Worm (Caenorhabditis elegans) whole organism, L4 larva: Measurements from ENCODE around the gene srbc-33.

Experiments used
- ama-1 ChIP-seq: fragments of 150-350 bp; optimal IDR thresholded peaks from 2 replicates; lab custom pipeline; 2014; ENCODE audit warnings: inconsistent platforms, mixed read lengths
- lim-7 ChIP-seq: fragments of 200-800 bp; sonication (Bioruptor generic); IDR thresholded peaks from 2 replicates; pipeline ENCODE4 v1.3.6; 2022; ENCODE audit warnings: missing genetic modification characterization, missing compliant biosample characterization
- lin-15B ChIP-seq: fragments of 150-350 bp; sonication (generic microtip); optimal IDR thresholded peaks from 3 replicates; lab custom pipeline; 2014; ENCODE audit warnings: missing biosample characterization, missing genetic modification characterization
- lin-29 ChIP-seq: fragments of 200-800 bp; sonication (Bioruptor generic); IDR thresholded peaks from 2 replicates; pipeline ENCODE4 v1.3.6; 2022; ENCODE audit warnings: missing genetic modification reagents, missing genetic modification characterization, missing compliant biosample characterization
- lin-39 ChIP-seq: fragments of 150-350 bp; optimal IDR thresholded peaks from 2 replicates; lab custom pipeline; 2014; ENCODE audit warnings: missing biosample characterization, missing genetic modification reagents, missing genetic modification characterization
- madf-5 ChIP-seq, 2 experiments: fragments of 200-800 bp; sonication (Bioruptor generic); IDR thresholded peaks; 2 replicates each; pipeline ENCODE4 v1.3.6; 2022; ENCODE audit warnings: missing compliant biosample characterization in 2 of 2, missing genetic modification characterization in 2 of 2
- mep-1 ChIP-seq: fragments of 150-350 bp; sonication (generic microtip); optimal IDR thresholded peaks from 3 replicates; lab custom pipeline; 2014; ENCODE audit warnings: missing biosample characterization, missing genetic modification characterization
- nhr-11 ChIP-seq: fragments of 150-350 bp; optimal IDR thresholded peaks from 2 replicates; lab custom pipeline; 2014; ENCODE audit warnings: missing biosample characterization, missing genetic modification characterization
- nhr-111 ChIP-seq: fragments of 200-800 bp; sonication (Bioruptor generic); optimal IDR thresholded peaks from 2 replicates; lab custom pipeline; 2018; ENCODE audit warnings: mild to moderate bottlenecking, missing genetic modification characterization, missing compliant biosample characterization
- nhr-6 ChIP-seq: fragments of 150-350 bp; optimal IDR thresholded peaks from 2 replicates; lab custom pipeline; 2014; ENCODE audit warnings: missing biosample characterization, missing genetic modification characterization
- skn-1 ChIP-seq: fragments of 150-350 bp; optimal IDR thresholded peaks from 2 replicates; lab custom pipeline; 2014; ENCODE audit warnings: missing biosample characterization, missing genetic modification characterization
- snpc-4 ChIP-seq: fragments of 150-350 bp; optimal IDR thresholded peaks from 2 replicates; lab custom pipeline; 2014; ENCODE audit warnings: missing biosample characterization, missing genetic modification characterization
- unc-39 ChIP-seq: sonication (generic microtip); optimal IDR thresholded peaks from 2 replicates; lab custom pipeline; 2017; ENCODE audit warnings: missing biosample characterization, missing genetic modification characterization

ce11 chrV:3486857-3487256 is 2.3 kb upstream of the srbc-33 start, which contains the start of gene srbc-32:
- TF ChIP-seq madf-5 (GFP tag; IDR thresholded peaks at IDR 0.05; lab: Robert Waterston, UW) (no peak), lin-29 (GFP tag; lab: Robert Waterston, UW) (no peak), lin-15B (tag; lab: Kevin White, UChicago) (no peak), ama-1 (no peak), nhr-6 (no peak), mep-1 (tag; lab: Kevin White, UChicago) (no peak), snpc-4 (tag; lab: Kevin White, UChicago) (no peak), lin-39 (tag; lab: Kevin White, UChicago) (no peak), nhr-111 (GFP tag; lab: Kevin White, UChicago) (no peak), nhr-11 (tag; lab: Kevin White, UChicago) (no peak), unc-39 (tag; lab: Kevin White, UChicago) (no peak), lim-7 (GFP tag; lab: Robert Waterston, UW) (no peak), skn-1 (tag; lab: Kevin White, UChicago) (no peak)
